Fruit fly (Drosophila melanogaster) whole organism, embryonic: Measurements from ENCODE around the gene CG6005.
A peak's percentile ranks its signal among the peaks of the same experiment; 100 is the strongest.

ENCODE experiments used
- CG11398 ChIP-seq: fragments of 200-800 bp; sonication (Bioruptor generic); optimal IDR thresholded peaks from 2 replicates; lab custom pipeline; 2016; ENCODE audit warnings: missing biosample characterization, missing genetic modification characterization
- Dll ChIP-seq: fragments of 200-800 bp; sonication (Bioruptor generic); IDR thresholded peaks from 4 replicates; pipeline ENCODE4 v1.3.6; 2022; ENCODE audit warnings: missing biosample characterization, missing genetic modification characterization; ENCODE audit not compliant: partially characterized antibody
- Lhr ChIP-seq: fragments of 200-800 bp; sonication (Bioruptor generic); optimal IDR thresholded peaks from 3 replicates; lab custom pipeline; 2017; ENCODE audit warnings: mild to moderate bottlenecking, missing biosample characterization, missing genetic modification reagents, missing genetic modification characterization
- Tbp ChIP-seq: fragments of >200 bp; optimal IDR thresholded peaks from 2 replicates; lab custom pipeline; 2018; ENCODE audit warnings: missing biosample characterization, missing genetic modification characterization
- disco-r ChIP-seq: fragments of 200-800 bp; sonication (Bioruptor generic); optimal IDR thresholded peaks from 2 replicates; lab custom pipeline; 2016; ENCODE audit warnings: missing biosample characterization, missing genetic modification characterization
- repo ChIP-seq: fragments of 200-800 bp; sonication (Bioruptor generic); optimal IDR thresholded peaks from 2 replicates; lab custom pipeline; 2016; ENCODE audit warnings: missing biosample characterization, missing genetic modification characterization

dm6 chr3R:18980863-18981536, 42.8 kb downstream of the CG6005 start, which contains the start of the genes dnk and Smu1:
- TF ChIP-seq repo (GFP tag; lab: Kevin White, UChicago) (no peak), disco-r (GFP tag; lab: Kevin White, UChicago) (no peak), Lhr (no peak), CG11398 (GFP tag; lab: Kevin White, UChicago) (no peak), Dll (peak; percentile 60; the same call in 3 of the 4 replicates), Tbp (GFP tag; lab: Kevin White, UChicago) (no peak)
